Fruit fly (Drosophila melanogaster): ENCODE results near the gene tgo.

DNA sequence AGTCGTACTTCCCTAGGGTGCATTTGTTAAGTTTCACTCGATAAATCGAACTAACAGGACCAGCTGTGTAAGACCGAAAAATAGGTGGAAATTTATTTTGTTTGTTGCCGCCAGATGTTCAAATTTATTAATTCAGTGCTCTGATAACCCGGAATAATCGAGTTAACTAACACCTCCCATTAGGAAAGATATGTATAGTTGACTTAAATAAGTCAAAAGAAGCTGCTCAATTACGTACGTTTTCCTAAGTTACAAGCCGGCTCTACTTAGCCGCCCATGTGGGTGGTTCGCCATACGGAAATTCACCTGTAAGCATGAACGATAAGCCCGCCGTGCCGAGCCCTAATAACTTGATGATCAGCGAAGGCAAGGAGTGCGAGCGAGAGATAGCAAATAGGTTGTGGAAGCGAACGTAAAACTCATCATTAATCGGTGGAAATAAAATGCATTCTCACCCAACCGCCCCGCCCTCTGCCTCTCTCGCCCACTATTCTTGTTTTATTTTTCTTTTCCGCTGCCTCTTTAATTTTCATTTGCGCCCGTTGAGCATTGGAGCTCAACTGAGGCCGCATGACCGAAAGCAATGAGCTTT, 34.1 kb upstream of the tgo start:
- TF ChIP-seq psq (optimal IDR thresholded peaks at IDR 0.05) (no peak), CG8478 (optimal IDR thresholded peaks at IDR 0.05) (no peak), EcR (GFP tag; optimal IDR thresholded peaks at IDR 0.05) (peak in 1 of 2 experiments; percentile 24), pan (optimal IDR thresholded peaks at IDR 0.05) (no peak), usp (GFP tag; optimal IDR thresholded peaks at IDR 0.05) (no peak)

Data from whole organism.